Worm (Caenorhabditis elegans) whole organism, mixed stage, embryonic: ENCODE results near the gene F13A2.10.

Experiments used
- blmp-1 ChIP-seq: fragments of 150-350 bp; optimal IDR thresholded peaks from 2 replicates; lab custom pipeline; 2014; ENCODE audit warnings: missing biosample characterization, missing genetic modification characterization
- flh-1 ChIP-seq: fragments of 200-800 bp; sonication (Bioruptor generic); optimal IDR thresholded peaks from 2 replicates; lab custom pipeline; 2018; ENCODE audit warnings: mild to moderate bottlenecking, missing genetic modification characterization, moderate library complexity, missing compliant biosample characterization
- lsy-2 ChIP-seq: fragments of 150-350 bp; optimal IDR thresholded peaks from 2 replicates; lab custom pipeline; 2014; ENCODE audit warnings: missing biosample characterization, missing genetic modification characterization
- nhr-237 ChIP-seq: fragments of 150-350 bp; optimal IDR thresholded peaks from 2 replicates; lab custom pipeline; 2014; ENCODE audit warnings: missing biosample characterization, missing genetic modification characterization
- sptf-1 ChIP-seq: sonication (generic microtip); optimal IDR thresholded peaks from 2 replicates; lab custom pipeline; 2017; ENCODE audit warnings: mild to moderate bottlenecking, missing genetic modification characterization, moderate library complexity, missing compliant biosample characterization
- unc-39 ChIP-seq: fragments of 150-350 bp; optimal IDR thresholded peaks from 2 replicates; lab custom pipeline; 2014; ENCODE audit warnings: missing biosample characterization, missing genetic modification characterization

DNA sequence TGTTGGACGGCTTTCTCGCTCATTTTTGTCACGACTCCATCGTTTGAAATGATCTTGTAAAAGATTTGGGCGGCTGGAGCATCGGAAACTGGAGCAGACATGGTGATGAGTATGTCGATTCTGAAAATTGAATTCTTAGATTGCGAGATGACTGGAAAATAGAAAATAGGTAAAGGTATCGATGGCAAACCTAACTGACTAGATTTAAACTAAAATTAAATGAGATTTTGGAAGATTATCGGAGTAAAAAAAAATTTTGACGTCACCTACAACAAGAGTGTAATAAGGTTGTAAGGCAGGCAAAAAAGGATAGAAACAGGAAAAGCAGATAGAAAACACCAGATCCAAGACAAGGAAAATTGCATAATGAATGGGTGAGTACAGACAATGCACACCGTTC is 35.4 kb upstream of the F13A2.10 start, which contains the start of gene skr-14:
- TF ChIP-seq flh-1 = no peak
- TF ChIP-seq nhr-237 (tag; lab: Kevin White, UChicago) = no peak
- no peak for TF ChIP-seq blmp-1 (tag; lab: Kevin White, UChicago)
- TF ChIP-seq sptf-1 = no peak
- no peak for TF ChIP-seq lsy-2 (tag; lab: Kevin White, UChicago)
- no peak for TF ChIP-seq unc-39 (tag; lab: Kevin White, UChicago)
